Fruit fly (Drosophila melanogaster): Measurements from ENCODE around the gene msl-1.
A peak's percentile ranks its signal among the peaks of the same experiment; 100 is the strongest.

Gene msl-1

dm6 chr2L:18702721-18703488, 14.3 kb upstream of the msl-1 start, which contains the start of the genes CG10376 and CG10343:
TSS of gene CG10376 (minus strand) at chr2L:18703105.
TSS of gene CG10343 (plus strand) at chr2L:18703473.
- TF ChIP-seq CG17801 (GFP tag; optimal IDR thresholded peaks at IDR 0.05; ENCODE audit: partially characterized antibody) = peak; percentile 69

DNA sequence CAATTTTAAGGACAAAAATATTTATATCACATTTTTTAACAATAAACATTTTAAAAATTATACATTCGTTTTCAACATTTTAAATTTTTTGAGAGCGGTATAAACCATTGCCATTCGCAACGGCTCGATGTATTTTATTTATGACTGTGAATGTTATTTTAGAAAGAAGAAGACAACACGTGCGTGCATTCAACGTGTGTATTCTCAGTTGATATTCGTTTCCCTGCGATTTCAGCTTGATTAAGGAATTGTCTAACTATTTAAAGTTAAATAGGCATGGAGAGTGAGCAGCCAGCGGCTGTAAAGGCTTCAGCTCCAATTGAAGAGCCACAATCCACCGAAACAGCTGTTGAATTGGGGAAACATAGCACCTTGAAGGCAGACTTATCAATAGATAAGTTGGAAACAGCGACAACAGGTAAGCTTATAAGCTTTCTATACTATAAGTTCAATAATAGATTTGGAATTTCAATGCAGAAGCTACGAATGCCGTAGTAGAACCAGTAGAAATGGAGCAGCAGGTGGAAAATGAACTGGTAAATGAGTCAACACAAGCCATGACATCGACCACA, 10.0 kb upstream of the msl-1 start, which contains the start of gene CG10341:
CG10341 (plus strand) TSS at position 156 of the 572 bp plus-strand sequence.
- TF ChIP-seq CG17801 (GFP tag; optimal IDR thresholded peaks at IDR 0.05; ENCODE audit: partially characterized antibody) = peak; percentile 10

DNA sequence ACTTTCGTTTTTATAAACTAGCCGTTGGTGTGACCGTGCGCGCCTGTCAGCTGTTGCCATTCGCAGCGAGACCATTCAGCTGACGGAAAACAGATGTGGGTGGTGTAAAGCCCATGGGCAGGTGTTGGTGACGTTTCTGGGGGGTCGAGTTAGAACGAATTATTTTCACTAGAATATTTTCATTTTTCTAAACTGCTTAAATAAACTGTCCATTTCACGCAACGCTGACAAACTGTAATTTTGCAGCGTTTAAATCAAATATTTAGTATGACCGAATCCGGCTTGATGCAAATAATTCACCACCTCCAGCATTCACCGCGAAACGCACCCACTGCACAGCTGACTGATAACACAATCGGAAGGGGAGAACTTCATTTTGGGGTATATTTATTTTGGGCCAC, 6.8 kb upstream of the msl-1 start, which contains the start of the genes CG10383 and CG10338:
CG10383 (minus strand) TSS at position 199 of the 401 bp plus-strand sequence.
CG10338 (plus strand) TSS at position 261 of the 401 bp plus-strand sequence.
- peak; percentile 68 for TF ChIP-seq CG17801 (GFP tag; optimal IDR thresholded peaks at IDR 0.05; ENCODE audit: partially characterized antibody)

- no peak for TF ChIP-seq CG17801 (GFP tag; optimal IDR thresholded peaks at IDR 0.05; ENCODE audit: partially characterized antibody)
These were observed 6.1 kb upstream of the msl-1 start for dm6 chr2L:18694724-18695105.

DNA sequence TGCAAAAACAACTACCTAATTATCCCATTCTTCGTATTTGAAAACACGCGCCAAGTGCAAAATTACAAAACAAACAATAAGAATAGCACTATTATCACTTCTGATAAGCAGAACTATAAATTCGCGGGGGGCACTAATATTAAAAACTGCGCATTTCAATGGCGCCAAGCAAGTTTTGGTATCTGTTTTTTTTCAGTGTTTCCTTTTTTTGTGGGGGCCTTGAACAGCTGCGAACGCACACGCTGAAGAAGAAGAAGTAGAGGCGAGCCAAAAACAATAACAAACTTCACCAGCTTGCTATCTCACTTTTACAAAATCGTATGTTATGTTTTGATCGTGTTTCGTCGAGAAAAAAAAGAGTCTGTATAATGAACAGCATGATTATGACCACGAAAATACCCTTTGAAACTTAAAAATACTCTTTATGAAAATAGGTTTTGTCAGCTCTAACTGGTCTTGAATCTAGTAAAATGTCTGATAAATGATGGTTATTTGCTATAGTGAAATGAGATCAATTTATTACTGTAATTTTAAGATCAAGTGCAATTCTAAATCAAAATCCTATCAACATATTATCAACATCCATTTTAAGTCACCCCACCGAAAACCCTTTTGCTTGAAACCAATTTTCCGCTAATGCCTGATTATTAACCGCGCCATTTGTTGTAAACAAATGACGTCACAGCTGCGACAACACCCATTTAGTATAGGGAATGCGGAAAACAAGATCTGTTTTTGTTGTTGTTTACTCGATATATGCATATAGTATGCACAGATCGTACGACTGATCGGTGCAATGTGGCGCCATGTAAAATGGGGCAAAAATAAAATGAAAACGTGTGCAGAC, 5.5 kb upstream of the msl-1 start:
- TF ChIP-seq CG17801 (GFP tag; optimal IDR thresholded peaks at IDR 0.05; ENCODE audit: partially characterized antibody) = peak; percentile 94

DNA sequence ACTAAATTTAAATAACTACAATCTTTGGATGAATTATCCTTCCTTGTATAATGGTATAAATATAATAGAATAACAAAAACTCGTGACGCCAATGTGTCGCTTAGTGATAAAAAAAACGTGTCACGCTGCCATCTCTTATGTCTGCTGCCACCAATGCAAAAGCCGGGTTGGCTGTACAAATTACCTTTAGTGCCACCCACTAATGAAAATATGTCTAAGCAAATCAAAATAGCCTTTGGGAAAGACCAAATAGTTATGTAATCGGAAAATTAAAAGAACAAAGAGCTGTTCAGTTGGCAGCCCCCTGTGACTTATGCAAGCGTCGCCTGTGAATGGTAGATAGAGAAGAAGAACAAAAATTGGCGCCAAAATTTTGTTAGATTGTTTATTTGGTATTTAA, 776 bp upstream of the msl-1 start, which contains the start of gene CG10336:
CG10336 (plus strand) TSS at position 153 of the 400 bp plus-strand sequence.
- TF ChIP-seq CG17801 (GFP tag; optimal IDR thresholded peaks at IDR 0.05; ENCODE audit: partially characterized antibody) = no peak

DNA sequence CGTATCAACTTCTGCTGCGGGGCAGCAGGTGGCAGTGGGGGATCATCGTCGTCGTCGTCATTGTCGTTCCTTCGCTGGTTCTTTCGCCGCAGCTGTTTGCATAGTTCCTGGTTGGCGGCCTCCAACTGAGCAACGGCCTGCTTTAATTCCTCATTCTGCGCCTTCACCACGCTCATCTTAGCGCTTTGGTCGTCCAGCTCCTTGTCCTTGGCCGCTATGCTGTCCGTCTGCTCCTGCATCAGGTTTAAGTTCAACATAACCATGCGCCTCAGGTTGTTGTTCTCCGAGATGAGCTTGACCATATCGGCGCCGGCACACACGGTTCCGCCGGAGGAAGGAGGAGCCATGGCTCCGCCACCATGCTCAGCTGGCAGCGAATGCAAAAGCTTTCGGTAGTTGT, 773 bp downstream of the msl-1 start:
- no peak for TF ChIP-seq CG17801 (GFP tag; optimal IDR thresholded peaks at IDR 0.05; ENCODE audit: partially characterized antibody)

DNA sequence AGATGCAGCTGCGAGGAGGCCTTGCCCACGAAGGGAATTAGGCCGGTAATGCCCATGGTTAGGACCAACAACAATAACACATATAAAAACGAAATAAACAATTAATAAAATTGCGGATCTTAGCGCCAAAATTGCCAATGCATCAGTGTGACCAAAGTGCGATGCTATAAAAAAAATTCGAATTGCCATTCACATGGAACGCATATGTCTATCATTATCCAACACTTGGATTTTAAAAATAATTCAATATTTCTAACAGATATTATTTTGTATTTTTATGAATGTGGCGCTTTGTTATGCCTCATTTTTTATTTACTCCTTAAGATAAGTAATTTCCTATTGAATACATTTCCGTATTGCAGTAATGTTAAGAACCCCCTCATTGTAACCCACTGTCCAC, 6.7 kb downstream of the msl-1 start, which contains the start of gene tos:
tos (minus strand) TSS at position 173 of the 400 bp plus-strand sequence.
- no peak for TF ChIP-seq CG17801 (GFP tag; optimal IDR thresholded peaks at IDR 0.05; ENCODE audit: partially characterized antibody)

- TF ChIP-seq CG17801 (GFP tag; optimal IDR thresholded peaks at IDR 0.05; ENCODE audit: partially characterized antibody) = no peak
These were observed 10.5 kb downstream of the msl-1 start for dm6 chr2L:18677910-18678639.

DNA sequence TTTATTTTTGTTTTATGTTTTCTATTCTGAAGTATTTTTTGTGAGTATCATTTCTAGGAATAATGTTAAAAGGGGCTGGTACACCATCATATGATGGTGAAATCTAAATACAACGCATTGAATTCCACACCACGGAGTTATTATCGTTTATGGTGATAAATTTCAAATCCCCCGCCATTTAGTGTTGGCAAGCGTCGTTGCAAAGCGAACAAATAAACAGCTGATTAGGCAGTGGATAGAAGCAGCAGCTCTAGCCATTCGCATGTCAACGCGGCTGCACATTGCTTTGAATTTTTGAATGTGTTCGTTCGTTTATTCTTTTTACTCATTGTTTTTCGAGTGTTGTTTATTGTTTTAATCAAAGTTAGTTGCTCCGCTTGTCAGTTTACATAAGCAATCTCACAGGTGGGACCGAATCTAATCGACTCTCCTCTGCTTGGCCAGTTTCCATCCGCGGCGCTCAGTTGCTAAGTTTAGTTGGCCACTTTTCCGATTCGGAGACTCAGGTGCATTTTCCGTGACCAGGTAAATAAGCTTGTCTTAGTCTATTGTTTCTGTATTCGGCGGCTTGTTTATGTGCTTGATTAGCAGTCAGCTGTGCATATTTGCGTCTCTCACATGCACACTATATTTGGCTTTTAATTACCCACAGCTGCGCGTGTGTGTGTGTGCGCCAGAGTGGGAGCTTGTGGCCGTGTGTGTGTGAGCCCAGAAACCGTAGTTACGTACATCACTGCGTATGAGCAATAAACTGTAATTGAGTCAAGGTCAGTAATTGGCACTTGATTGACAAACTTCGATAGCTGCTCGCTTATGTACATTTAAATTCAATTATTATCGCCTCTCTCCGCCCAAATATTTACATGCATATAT, 11.4 kb downstream of the msl-1 start, which contains the start of the genes Mst36Fa and CG31751:
Mst36Fa (minus strand) TSS at position 51 of the 873 bp plus-strand sequence.
CG31751 (plus strand) TSS at position 274 of the 873 bp plus-strand sequence.
- TF ChIP-seq CG17801 (GFP tag; optimal IDR thresholded peaks at IDR 0.05; ENCODE audit: partially characterized antibody) = peak; percentile 4

DNA sequence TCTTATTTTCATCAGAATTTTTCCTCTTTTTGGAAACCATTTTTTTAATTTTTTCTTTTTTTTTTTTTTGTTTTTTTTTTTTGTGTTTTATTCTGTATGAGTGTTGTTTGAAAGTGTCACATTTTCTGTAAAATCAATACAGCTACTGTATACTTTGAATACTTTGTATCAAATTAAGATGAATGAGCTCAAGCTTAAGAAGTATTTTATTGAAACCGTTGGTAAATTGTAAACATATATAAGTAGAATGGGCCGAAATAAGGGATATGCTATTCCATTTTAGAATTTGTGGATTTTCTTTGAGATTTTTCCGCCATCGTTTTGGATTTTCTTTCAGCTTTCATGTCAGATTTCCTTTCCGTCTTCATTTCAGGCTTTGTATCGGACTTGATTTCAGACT, 13.6 kb downstream of the msl-1 start, which contains the start of gene Mst36Fb:
Mst36Fb (minus strand) TSS at position 101 of the 400 bp plus-strand sequence.
- no peak for TF ChIP-seq CG17801 (GFP tag; optimal IDR thresholded peaks at IDR 0.05; ENCODE audit: partially characterized antibody)

DNA sequence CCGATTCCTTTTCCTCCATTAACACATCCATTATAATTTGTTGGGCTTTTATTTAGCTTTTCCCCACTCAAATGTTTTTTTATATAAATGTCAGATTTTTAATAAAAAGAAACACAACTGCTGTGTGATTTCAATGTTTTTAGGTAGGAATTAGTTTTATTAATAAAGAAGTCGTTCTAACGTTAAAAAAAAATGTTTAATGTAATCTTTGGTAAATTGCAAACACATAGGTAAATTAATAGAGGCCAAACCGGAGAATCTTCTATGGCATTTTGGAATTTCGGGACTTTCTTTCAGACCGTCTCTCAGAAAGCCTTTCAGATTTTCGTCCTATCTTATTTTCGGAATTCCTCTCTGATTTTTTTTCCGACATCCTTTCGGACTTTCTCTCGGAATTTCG, 15.4 kb downstream of the msl-1 start, which contains the start of gene CG43339:
CG43339 (minus strand) TSS at position 101 of the 400 bp plus-strand sequence.
- no peak for TF ChIP-seq CG17801 (GFP tag; optimal IDR thresholded peaks at IDR 0.05; ENCODE audit: partially characterized antibody)

dm6 chr2L:18671146-18671545, 17.5 kb downstream of the msl-1 start, which contains the start of gene CG43338:
TSS of gene CG43338 (minus strand) at chr2L:18671246.
- no peak for TF ChIP-seq CG17801 (GFP tag; optimal IDR thresholded peaks at IDR 0.05; ENCODE audit: partially characterized antibody)

Data from ovary, adult (tissue).